Worm (Caenorhabditis elegans): ENCODE data around the gene F19G12.9.
A peak's percentile ranks its signal among the peaks of the same experiment; 100 is the strongest.

F19G12.9 gene

ce11 chrX:1456350-1457080 is 37.5 kb downstream of the F19G12.9 start (continued):
- TF ChIP-seq nhr-19 (GFP tag; conservative IDR thresholded peaks at IDR 0.05) (peak; percentile 48; the same call in 1 of the 2 replicates), blmp-1 (tag; optimal IDR thresholded peaks at IDR 0.05) (peak; percentile 77), dsc-1 (tag; optimal IDR thresholded peaks at IDR 0.05) (no peak), xbp-1 (tag; optimal IDR thresholded peaks at IDR 0.05) (peak; percentile 7), snpc-4 (tag; optimal IDR thresholded peaks at IDR 0.05) (peak; percentile 30), unc-30 (tag; optimal IDR thresholded peaks at IDR 0.05) (no peak), nhr-12 (tag; optimal IDR thresholded peaks at IDR 0.05) (no peak), C16A3.4 (tag; optimal IDR thresholded peaks at IDR 0.05) (peak; percentile 68), unc-98 (GFP tag; IDR thresholded peaks at IDR 0.05) (no peak), dpl-1 (GFP tag; optimal IDR thresholded peaks at IDR 0.05) (peak in 1 of 3 experiments; percentile 25), mdl-1 (tag; optimal IDR thresholded peaks at IDR 0.05) (peak in 1 of 2 experiments; percentile 74), hlh-4 (tag; optimal IDR thresholded peaks at IDR 0.05) (no peak), lsy-2 (tag; optimal IDR thresholded peaks at IDR 0.05) (peak; percentile 30 to 69), nhr-85 (tag) (peak; percentile 87), lir-3 (tag; optimal IDR thresholded peaks at IDR 0.05; ENCODE audit: poor library complexity) (peak; percentile 26), swsn-7 (tag; optimal IDR thresholded peaks at IDR 0.05) (peak; percentile 41), ceh-82 (tag; optimal IDR thresholded peaks at IDR 0.05) (peak in 1 of 3 experiments; percentile 21)

ce11 chrX:1458793-1459192 is 39.8 kb downstream of the F19G12.9 start, which contains the start of gene D1005.2:
TSS of gene D1005.2 (plus strand) at chrX:1459022.
- TF ChIP-seq nhr-237 (tag; optimal IDR thresholded peaks at IDR 0.05) = no peak
- TF ChIP-seq alr-1 (tag; optimal IDR thresholded peaks at IDR 0.05; ENCODE audit: borderline replicate concordance) = no peak
- no peak for TF ChIP-seq C04F5.9 (tag; optimal IDR thresholded peaks at IDR 0.05)
- peak in 1 of 2 experiments; percentile 32 for TF ChIP-seq mdl-1 (tag; optimal IDR thresholded peaks at IDR 0.05)
- peak; percentile 6 for TF ChIP-seq mep-1 (tag; optimal IDR thresholded peaks at IDR 0.05)
- peak in 3 of 6 experiments; percentile 6 to 56 (median 37) for TF ChIP-seq elt-3 (tag; optimal IDR thresholded peaks at IDR 0.05)
- TF ChIP-seq isw-1 (GFP tag; IDR thresholded peaks at IDR 0.05) = no peak
- peak; percentile 37 for TF ChIP-seq lin-14 (GFP tag; optimal IDR thresholded peaks at IDR 0.05)
- TF ChIP-seq blmp-1 (tag; optimal IDR thresholded peaks at IDR 0.05) = peak; percentile 93

ce11 chrX:1459756-1460155 is 40.7 kb downstream of the F19G12.9 start:
- TF ChIP-seq mab-9 (GFP tag; IDR thresholded peaks at IDR 0.05) = no peak
- peak; percentile 51 for TF ChIP-seq blmp-1 (tag; optimal IDR thresholded peaks at IDR 0.05)

- TF ChIP-seq elt-3 (tag; optimal IDR thresholded peaks at IDR 0.05) (no peak), nhr-90 (tag; optimal IDR thresholded peaks at IDR 0.05; ENCODE audit: poor library complexity) (no peak), F16B12.6 (tag; optimal IDR thresholded peaks at IDR 0.05) (no peak), ets-5 (GFP tag; IDR thresholded peaks at IDR 0.05) (no peak), lin-39 (tag; optimal IDR thresholded peaks at IDR 0.05) (no peak), Y116A8C.19 (tag; optimal IDR thresholded peaks at IDR 0.05; ENCODE audit: borderline replicate concordance) (no peak), tbx-2 (tag; optimal IDR thresholded peaks at IDR 0.05) (no peak), swsn-7 (tag; optimal IDR thresholded peaks at IDR 0.05) (no peak), nhr-11 (tag; optimal IDR thresholded peaks at IDR 0.05) (no peak), snu-23 (GFP tag; optimal IDR thresholded peaks at IDR 0.05) (no peak), ztf-11 (tag; optimal IDR thresholded peaks at IDR 0.05) (no peak), aha-1 (tag; optimal IDR thresholded peaks at IDR 0.05) (no peak), lsy-2 (tag; optimal IDR thresholded peaks at IDR 0.05) (no peak)
Measured at ce11 chrX:1464699-1465098, 45.7 kb downstream of the F19G12.9 start, which contains the start of gene D1005.6. TSS of gene D1005.6 (minus strand) at chrX:1464799.

Measured in whole organism, L1 larva.